Worm (Caenorhabditis elegans) whole organism, midembryonic: ENCODE data around the gene nspc-19.

ENCODE experiments used
- T22C8.4 ChIP-seq: fragments of 200-800 bp; sonication (Bioruptor generic); IDR thresholded peaks from 2 replicates; pipeline ENCODE4 v1.3.6; 2022; ENCODE audit warnings: missing genetic modification characterization, missing compliant biosample characterization
- cog-1 ChIP-seq: sonication (generic microtip); optimal IDR thresholded peaks from 2 replicates; lab custom pipeline; 2016; ENCODE audit warnings: missing genetic modification characterization, missing compliant biosample characterization
- flt-1 ChIP-seq: fragments of 200-800 bp; sonication (Bioruptor generic); IDR thresholded peaks from 2 replicates; pipeline ENCODE4 v1.3.6; 2022; ENCODE audit warnings: missing genetic modification characterization, missing compliant biosample characterization
- klf-2 ChIP-seq: fragments of 200-800 bp; sonication (Bioruptor generic); conservative IDR thresholded peaks from 2 replicates; pipeline ENCODE4 v1.3.6; 2022; ENCODE audit warnings: missing genetic modification reagents, missing genetic modification characterization, missing compliant biosample characterization
- ref-1 ChIP-seq: fragments of 200-800 bp; sonication (Bioruptor generic); conservative IDR thresholded peaks from 2 replicates; pipeline ENCODE4 v1.3.6; 2022; ENCODE audit warnings: missing genetic modification reagents, missing genetic modification characterization, missing compliant biosample characterization
- tab-1 ChIP-seq: fragments of 200-800 bp; sonication (Bioruptor generic); IDR thresholded peaks from 2 replicates; pipeline ENCODE4 v1.3.6; 2022; ENCODE audit warnings: missing genetic modification characterization, missing compliant biosample characterization
- ztf-23 ChIP-seq: fragments of 200-800 bp; sonication (Bioruptor generic); IDR thresholded peaks from 2 replicates; pipeline ENCODE4 v1.3.6; 2022; ENCODE audit warnings: missing genetic modification reagents, missing genetic modification characterization, missing compliant biosample characterization

DNA sequence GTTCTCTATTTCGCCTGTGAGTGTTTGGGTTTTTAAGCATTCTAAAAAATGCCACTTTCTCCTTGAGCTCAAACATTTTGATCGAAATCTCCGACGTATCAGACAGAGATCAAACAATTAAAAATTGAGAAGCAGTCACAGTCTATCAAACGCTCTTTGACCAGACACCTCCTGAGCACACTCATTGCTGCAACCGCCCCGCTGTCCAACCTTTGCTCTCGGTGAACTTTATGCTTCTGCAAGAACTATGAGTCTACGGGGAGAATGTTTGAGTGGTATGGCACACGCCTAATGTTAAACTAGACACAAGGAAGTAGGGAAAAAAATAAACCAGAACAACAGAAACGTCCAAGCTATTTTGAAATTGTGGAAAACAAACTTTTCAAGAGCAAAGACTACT is 36.7 kb downstream of the nspc-19 start:
- no peak for TF ChIP-seq ref-1
- no peak for TF ChIP-seq tab-1
- TF ChIP-seq klf-2 (GFP tag; lab: Robert Waterston, UW) = no peak
- no peak for TF ChIP-seq ztf-23
- TF ChIP-seq T22C8.4 = no peak
- no peak for TF ChIP-seq flt-1
- TF ChIP-seq cog-1 (tag; lab: Kevin White, UChicago) = no peak
